Worm (Caenorhabditis elegans): ENCODE data around the gene T26G10.1.
A peak's percentile ranks its signal among the peaks of the same experiment; 100 is the strongest.

Gene T26G10.1

ce11 chrIII:9454730-9455129 lies 48.3 kb upstream of the T26G10.1 start:
- TF ChIP-seq blmp-1 (tag; optimal IDR thresholded peaks at IDR 0.05; ENCODE audit: insufficient read depth) (peak; percentile 58), unc-55 (GFP tag; optimal IDR thresholded peaks at IDR 0.05) (peak; percentile 30), nhr-10 (tag; optimal IDR thresholded peaks at IDR 0.05) (no peak)

- no peak for TF ChIP-seq egl-27 (tag; optimal IDR thresholded peaks at IDR 0.05)
- TF ChIP-seq crh-2 (tag; optimal IDR thresholded peaks at IDR 0.05): no peak
- no peak for TF ChIP-seq snpc-4 (tag; optimal IDR thresholded peaks at IDR 0.05)
- TF ChIP-seq elt-3 (tag; optimal IDR thresholded peaks at IDR 0.05): no peak
These were observed 47.5 kb upstream of the T26G10.1 start, which contains the start of gene F54C8.7 for ce11 chrIII:9453962-9454361. Gene F54C8.7, minus strand, starts transcription at chrIII:9454062.

ce11 chrIII:9450933-9451332 lies 44.5 kb upstream of the T26G10.1 start:
- peak; percentile 42 for TF ChIP-seq nhr-129 (tag; optimal IDR thresholded peaks at IDR 0.05)
- no peak for TF ChIP-seq mab-5 (tag; optimal IDR thresholded peaks at IDR 0.05)
- no peak for TF ChIP-seq fos-1 (tag; optimal IDR thresholded peaks at IDR 0.05)
- peak; percentile 65 for TF ChIP-seq C34F6.9 (tag; optimal IDR thresholded peaks at IDR 0.05)
- no peak for TF ChIP-seq F13H6.1 (tag; optimal IDR thresholded peaks at IDR 0.05)
- TF ChIP-seq R02D3.7 (tag; optimal IDR thresholded peaks at IDR 0.05): no peak
- TF ChIP-seq blmp-1 (tag; optimal IDR thresholded peaks at IDR 0.05; ENCODE audit: insufficient read depth): no peak
- TF ChIP-seq nhr-6 (tag; optimal IDR thresholded peaks at IDR 0.05): no peak
- TF ChIP-seq lsy-2 (tag; optimal IDR thresholded peaks at IDR 0.05): peak in 1 of 2 experiments; percentile 18
- TF ChIP-seq nhr-12 (tag; optimal IDR thresholded peaks at IDR 0.05): no peak
- no peak for TF ChIP-seq sma-3 (GFP tag; optimal IDR thresholded peaks at IDR 0.05)
- no peak for TF ChIP-seq ztf-1 (GFP tag; conservative IDR thresholded peaks at IDR 0.05)

ce11 chrIII:9449831-9450230 lies 43.4 kb upstream of the T26G10.1 start, which contains the start of gene F54C8.6:
Gene F54C8.6, minus strand, starts transcription at chrIII:9449931.
- TF ChIP-seq Y55F3AM.14 (GFP tag; optimal IDR thresholded peaks at IDR 0.05) (no peak), nhr-6 (tag; optimal IDR thresholded peaks at IDR 0.05) (no peak), lin-39 (tag; optimal IDR thresholded peaks at IDR 0.05) (no peak), nhr-23 (tag; optimal IDR thresholded peaks at IDR 0.05) (no peak), nhr-10 (tag; optimal IDR thresholded peaks at IDR 0.05) (no peak), unc-62 (GFP tag; optimal IDR thresholded peaks at IDR 0.05) (no peak), dmd-4 (tag; optimal IDR thresholded peaks at IDR 0.05) (no peak), ceh-16 (tag; optimal IDR thresholded peaks at IDR 0.05) (no peak), ceh-82 (tag; optimal IDR thresholded peaks at IDR 0.05) (no peak), peb-1 (tag; optimal IDR thresholded peaks at IDR 0.05) (no peak)

ce11 chrIII:9443417-9444027 lies 37.1 kb upstream of the T26G10.1 start, which contains the start of gene pir-2:
Gene pir-2, minus strand, starts transcription at chrIII:9443634.
- TF ChIP-seq sem-4 (tag; optimal IDR thresholded peaks at IDR 0.05) (peak; percentile 42), F13H6.1 (tag; optimal IDR thresholded peaks at IDR 0.05) (peak; percentile 83), sma-9 (GFP tag; optimal IDR thresholded peaks at IDR 0.05) (peak; percentile 81), sma-9 (tag; optimal IDR thresholded peaks at IDR 0.05) (no peak), nhr-6 (tag; optimal IDR thresholded peaks at IDR 0.05) (peak; percentile 41), C34F6.9 (tag; optimal IDR thresholded peaks at IDR 0.05) (peak; percentile 74), ama-1 (optimal IDR thresholded peaks at IDR 0.05) (peak; percentile 65), lsy-2 (tag; optimal IDR thresholded peaks at IDR 0.05) (peak; percentile 70 to 93), nhr-25 (tag; optimal IDR thresholded peaks at IDR 0.05) (peak; percentile 68), unc-62 (GFP tag; optimal IDR thresholded peaks at IDR 0.05) (no peak), alr-1 (tag; optimal IDR thresholded peaks at IDR 0.05) (no peak), ceh-82 (tag; optimal IDR thresholded peaks at IDR 0.05) (no peak), lin-13 (GFP tag; optimal IDR thresholded peaks at IDR 0.05) (peak; percentile 90), dmd-4 (tag; optimal IDR thresholded peaks at IDR 0.05) (no peak), elt-3 (tag; optimal IDR thresholded peaks at IDR 0.05) (no peak), Y55F3AM.14 (GFP tag; optimal IDR thresholded peaks at IDR 0.05) (peak; percentile 7), mdl-1 (tag; optimal IDR thresholded peaks at IDR 0.05) (peak; percentile 28 to 46), skn-1 (tag; optimal IDR thresholded peaks at IDR 0.05) (no peak), R02D3.7 (tag; optimal IDR thresholded peaks at IDR 0.05) (no peak), aly-2 (tag; optimal IDR thresholded peaks at IDR 0.05) (no peak), fos-1 (tag; optimal IDR thresholded peaks at IDR 0.05) (peak; percentile 57), nhr-23 (tag; optimal IDR thresholded peaks at IDR 0.05) (no peak), nhr-77 (tag; optimal IDR thresholded peaks at IDR 0.05) (no peak), blmp-1 (tag; optimal IDR thresholded peaks at IDR 0.05; ENCODE audit: insufficient read depth) (peak; percentile 27), zag-1 (tag; optimal IDR thresholded peaks at IDR 0.05) (peak; percentile 74), egl-27 (tag; optimal IDR thresholded peaks at IDR 0.05) (no peak), mab-5 (tag; optimal IDR thresholded peaks at IDR 0.05) (peak; percentile 77), ztf-1 (GFP tag; conservative IDR thresholded peaks at IDR 0.05) (no peak), ztf-11 (tag; optimal IDR thresholded peaks at IDR 0.05) (no peak), mbf-1 (tag; optimal IDR thresholded peaks at IDR 0.05) (no peak), crh-2 (tag; optimal IDR thresholded peaks at IDR 0.05) (peak; percentile 93), peb-1 (tag; optimal IDR thresholded peaks at IDR 0.05) (no peak), lin-11 (tag; optimal IDR thresholded peaks at IDR 0.05) (peak; percentile 90), sma-3 (GFP tag; optimal IDR thresholded peaks at IDR 0.05) (peak; percentile 78), nhr-237 (tag; optimal IDR thresholded peaks at IDR 0.05) (no peak), nhr-129 (tag; optimal IDR thresholded peaks at IDR 0.05) (peak; percentile 92)
